Fruit fly (Drosophila melanogaster) whole organism, embryonic: ENCODE data around the gene ckd.

Experiments used
- Bdp1 ChIP-seq: fragments of 200-800 bp; sonication (Bioruptor generic); optimal IDR thresholded peaks from 3 replicates; lab custom pipeline; 2016; ENCODE audit warnings: missing biosample characterization, missing genetic modification characterization
- BtbVII ChIP-seq: fragments of 200-800 bp; sonication (Bioruptor generic); optimal IDR thresholded peaks from 3 replicates; lab custom pipeline; 2017; ENCODE audit warnings: missing biosample characterization, mild to moderate bottlenecking, missing genetic modification characterization
- CG10321 ChIP-seq: fragments of 200-800 bp; sonication (Bioruptor generic); IDR thresholded peaks from 2 replicates; pipeline ENCODE4 v1.3.6; 2022; ENCODE audit warnings: missing biosample characterization, missing genetic modification characterization
- CG10959 ChIP-seq: fragments of 200-800 bp; sonication (Bioruptor generic); IDR thresholded peaks from 2 replicates; pipeline ENCODE4 v1.3.6; 2022; ENCODE audit warnings: missing biosample characterization, missing genetic modification characterization
- CG11247 ChIP-seq: fragments of 200-800 bp; sonication (Bioruptor generic); IDR thresholded peaks from 2 replicates; pipeline ENCODE4 v1.3.6; 2022; ENCODE audit warnings: missing biosample characterization, missing genetic modification characterization
- CG11560 ChIP-seq: fragments of 200-800 bp; sonication (Bioruptor generic); IDR thresholded peaks from 3 replicates; pipeline ENCODE4 v1.3.6; 2022; ENCODE audit warnings: missing biosample characterization, missing genetic modification characterization
- CG12155 ChIP-seq: fragments of 200-800 bp; sonication (Bioruptor generic); optimal IDR thresholded peaks from 3 replicates; lab custom pipeline; 2016; ENCODE audit warnings: missing biosample characterization, missing genetic modification characterization
- CG12219 ChIP-seq: fragments of 200-800 bp; sonication (Bioruptor generic); optimal IDR thresholded peaks from 3 replicates; lab custom pipeline; 2018; ENCODE audit warnings: missing biosample characterization, mild to moderate bottlenecking, missing genetic modification characterization
- CG12942 ChIP-seq: fragments of 200-800 bp; sonication (Bioruptor generic); optimal IDR thresholded peaks from 3 replicates; lab custom pipeline; 2016; ENCODE audit warnings: missing biosample characterization, missing genetic modification characterization
- CG15073 ChIP-seq: fragments of 200-800 bp; sonication (Bioruptor generic); optimal IDR thresholded peaks from 2 replicates; lab custom pipeline; 2016; ENCODE audit warnings: missing biosample characterization, missing genetic modification characterization
- CG16813 ChIP-seq: fragments of 200-800 bp; sonication (Bioruptor generic); IDR thresholded peaks from 3 replicates; pipeline ENCODE4 v1.3.6; 2022; ENCODE audit warnings: missing biosample characterization, missing genetic modification characterization; ENCODE audit not compliant: partially characterized antibody
- CG17186 ChIP-seq: fragments of 200-800 bp; sonication (Bioruptor generic); optimal IDR thresholded peaks from 3 replicates; lab custom pipeline; 2017; ENCODE audit warnings: missing biosample characterization, missing genetic modification reagents, missing genetic modification characterization
- CG17359 ChIP-seq: fragments of 200-800 bp; sonication (Bioruptor generic); optimal IDR thresholded peaks from 3 replicates; lab custom pipeline; 2018; ENCODE audit warnings: missing biosample characterization, mild to moderate bottlenecking, missing genetic modification characterization, moderate library complexity
- CG18476 ChIP-seq: fragments of 200-800 bp; sonication (Bioruptor generic); optimal IDR thresholded peaks from 2 replicates; lab custom pipeline; 2016; ENCODE audit warnings: missing biosample characterization, mild to moderate bottlenecking, missing genetic modification characterization
- CG31365 ChIP-seq: fragments of 200-800 bp; sonication (Bioruptor generic); optimal IDR thresholded peaks from 2 replicates; lab custom pipeline; 2018; ENCODE audit warnings: missing biosample characterization, mild to moderate bottlenecking, missing genetic modification characterization
- CG3838 ChIP-seq: fragments of 200-800 bp; sonication (Bioruptor generic); optimal IDR thresholded peaks from 3 replicates; lab custom pipeline; 2016; ENCODE audit warnings: missing biosample characterization, missing genetic modification characterization
- CG3847 ChIP-seq: fragments of 200-800 bp; sonication (Bioruptor generic); IDR thresholded peaks from 2 replicates; pipeline ENCODE4 v1.3.6; 2022; ENCODE audit warnings: missing biosample characterization, missing genetic modification characterization
- CG42726 ChIP-seq: fragments of 200-800 bp; sonication (Bioruptor generic); IDR thresholded peaks from 2 replicates; pipeline ENCODE4 v1.3.6; 2022; ENCODE audit warnings: missing biosample characterization, missing genetic modification characterization; ENCODE audit not compliant: partially characterized antibody
- CG4424 ChIP-seq: fragments of 200-800 bp; sonication (Bioruptor generic); optimal IDR thresholded peaks from 3 replicates; lab custom pipeline; 2016; ENCODE audit warnings: missing biosample characterization, missing genetic modification characterization
- CG6765 ChIP-seq: fragments of 200-800 bp; sonication (Bioruptor generic); optimal IDR thresholded peaks from 3 replicates; lab custom pipeline; 2017; ENCODE audit warnings: missing biosample characterization, mild to moderate bottlenecking, missing genetic modification characterization
- CG9876 ChIP-seq: fragments of 200-800 bp; sonication (Bioruptor generic); optimal IDR thresholded peaks from 2 replicates; lab custom pipeline; 2016; ENCODE audit warnings: missing biosample characterization, missing genetic modification characterization
- CTCF ChIP-seq: fragments of 200-800 bp; sonication (Bioruptor generic); optimal IDR thresholded peaks from 2 replicates; lab custom pipeline; 2017; ENCODE audit warnings: missing biosample characterization, mild to moderate bottlenecking, missing genetic modification characterization, moderate library complexity
- CoRest ChIP-seq: fragments of 200-800 bp; sonication (Bioruptor generic); optimal IDR thresholded peaks from 3 replicates; lab custom pipeline; 2018; ENCODE audit warnings: missing biosample characterization, mild to moderate bottlenecking, missing genetic modification characterization, moderate library complexity
- CrebB ChIP-seq: fragments of 200-800 bp; sonication (Bioruptor generic); optimal IDR thresholded peaks from 3 replicates; lab custom pipeline; 2018; ENCODE audit warnings: missing biosample characterization, mild to moderate bottlenecking, missing genetic modification characterization
- Dip3 ChIP-seq: fragments of 200-800 bp; sonication (Bioruptor generic); optimal IDR thresholded peaks from 3 replicates; lab custom pipeline; 2016; ENCODE audit warnings: missing biosample characterization, missing genetic modification characterization
- Dp ChIP-seq: fragments of 200-800 bp; sonication (Bioruptor generic); optimal IDR thresholded peaks from 2 replicates; lab custom pipeline; 2018; ENCODE audit warnings: missing biosample characterization, mild to moderate bottlenecking, missing genetic modification characterization, moderate library complexity
- HLH54F ChIP-seq: fragments of 200-800 bp; sonication (Bioruptor generic); optimal IDR thresholded peaks from 3 replicates; lab custom pipeline; 2016; ENCODE audit warnings: missing biosample characterization, missing genetic modification characterization
- Hr78 ChIP-seq, 2 experiments: fragments of 200-800 bp in 1 of 2; fragments of >200 bp in 1 of 2; sonication (Bioruptor generic) in 1 of 2; optimal IDR thresholded peaks; 2 replicates each; lab custom pipeline; 2017 to 2019; ENCODE audit warnings: missing biosample characterization in 2 of 2, missing genetic modification characterization in 2 of 2, mild to moderate bottlenecking in 1 of 2, moderate library complexity in 1 of 2
- MBD-R2 ChIP-seq: fragments of 200-800 bp; sonication (Bioruptor generic); IDR thresholded peaks from 2 replicates; pipeline ENCODE4 v1.3.6; 2022; ENCODE audit warnings: missing biosample characterization, missing genetic modification characterization
- NFAT ChIP-seq: fragments of 200-800 bp; sonication (Bioruptor generic); IDR thresholded peaks from 2 replicates; pipeline ENCODE4 v1.3.6; 2022; ENCODE audit warnings: missing biosample characterization, missing genetic modification characterization
- ab ChIP-seq: fragments of 200-800 bp; sonication (Bioruptor generic); optimal IDR thresholded peaks from 2 replicates; lab custom pipeline; 2016; ENCODE audit warnings: missing biosample characterization, missing genetic modification characterization
- ac ChIP-seq: fragments of 200-800 bp; sonication (Bioruptor generic); optimal IDR thresholded peaks from 3 replicates; lab custom pipeline; 2017; ENCODE audit warnings: missing biosample characterization, mild to moderate bottlenecking, missing genetic modification characterization
- aop ChIP-seq: fragments of 200-800 bp; sonication (Bioruptor generic); IDR thresholded peaks from 2 replicates; pipeline ENCODE4 v1.3.6; 2022; ENCODE audit warnings: missing biosample characterization, missing genetic modification characterization
- ase ChIP-seq: fragments of 200-800 bp; sonication (Bioruptor generic); IDR thresholded peaks from 3 replicates; pipeline ENCODE4 v1.3.6; 2022; ENCODE audit warnings: missing biosample characterization, missing genetic modification characterization
- bsh ChIP-seq, 2 experiments: fragments of 200-800 bp; sonication (Bioruptor generic); optimal IDR thresholded peaks; 2 replicates each; lab custom pipeline; 2017 to 2018; ENCODE audit warnings: mild to moderate bottlenecking in 2 of 2, missing biosample characterization in 2 of 2, missing genetic modification characterization in 2 of 2, moderate library complexity in 1 of 2
- danr ChIP-seq: fragments of 200-800 bp; sonication (Bioruptor generic); IDR thresholded peaks from 2 replicates; pipeline ENCODE4 v1.3.6; 2022; ENCODE audit warnings: missing biosample characterization, missing genetic modification characterization
- dysf ChIP-seq: fragments of 200-800 bp; sonication (Bioruptor generic); IDR thresholded peaks from 3 replicates; pipeline ENCODE4 v1.3.6; 2022; ENCODE audit warnings: missing biosample characterization, missing genetic modification characterization
- ems ChIP-seq: fragments of 200-800 bp; sonication (Bioruptor generic); optimal IDR thresholded peaks from 3 replicates; lab custom pipeline; 2016; ENCODE audit warnings: missing biosample characterization, missing genetic modification characterization
- eve ChIP-seq, 2 experiments: fragments of >200 bp; optimal IDR thresholded peaks; 2 replicates each; lab custom pipeline; 2017; ENCODE audit warnings: missing biosample characterization in 2 of 2, missing genetic modification characterization in 2 of 2
- fru ChIP-seq: fragments of >200 bp; optimal IDR thresholded peaks from 2 replicates; lab custom pipeline; 2017
- hth ChIP-seq: fragments of >200 bp; optimal IDR thresholded peaks from 2 replicates; lab custom pipeline; 2017; ENCODE audit warnings: inconsistent platforms
- jing ChIP-seq: fragments of 200-800 bp; sonication (Bioruptor generic); optimal IDR thresholded peaks from 2 replicates; lab custom pipeline; 2018; ENCODE audit warnings: missing biosample characterization, mild to moderate bottlenecking, missing genetic modification characterization
- pb ChIP-seq: fragments of 200-800 bp; sonication (Bioruptor generic); optimal IDR thresholded peaks from 3 replicates; lab custom pipeline; 2016; ENCODE audit warnings: missing biosample characterization, missing genetic modification characterization
- pnt ChIP-seq: fragments of 200-800 bp; sonication (Bioruptor generic); optimal IDR thresholded peaks from 3 replicates; lab custom pipeline; 2016; ENCODE audit warnings: missing biosample characterization, missing genetic modification characterization
- rib ChIP-seq: fragments of 200-800 bp; sonication (Bioruptor generic); IDR thresholded peaks from 2 replicates; pipeline ENCODE4 v1.3.6; 2022; ENCODE audit warnings: missing biosample characterization, missing genetic modification characterization
- salm ChIP-seq: fragments of 200-800 bp; sonication (Bioruptor generic); optimal IDR thresholded peaks from 2 replicates; lab custom pipeline; 2018; ENCODE audit warnings: missing biosample characterization, mild to moderate bottlenecking, missing genetic modification characterization
- sim ChIP-seq: fragments of 200-800 bp; sonication (Bioruptor generic); IDR thresholded peaks from 2 replicates; pipeline ENCODE4 v1.3.6; 2022; ENCODE audit warnings: missing biosample characterization, missing genetic modification characterization
- sima ChIP-seq: fragments of 200-800 bp; sonication (Bioruptor generic); optimal IDR thresholded peaks from 2 replicates; lab custom pipeline; 2016; ENCODE audit warnings: missing biosample characterization, missing genetic modification characterization
- tin ChIP-seq: fragments of 200-800 bp; sonication (Bioruptor generic); optimal IDR thresholded peaks from 3 replicates; lab custom pipeline; 2016; ENCODE audit warnings: missing biosample characterization, missing genetic modification characterization
- tna ChIP-seq: fragments of 200-800 bp; sonication (Bioruptor generic); IDR thresholded peaks from 2 replicates; pipeline ENCODE4 v1.3.6; 2022; ENCODE audit warnings: missing biosample characterization, missing genetic modification characterization; ENCODE audit not compliant: partially characterized antibody
- zen ChIP-seq: fragments of 200-800 bp; sonication (Bioruptor generic); optimal IDR thresholded peaks from 3 replicates; lab custom pipeline; 2018; ENCODE audit warnings: missing biosample characterization, mild to moderate bottlenecking, missing genetic modification characterization, moderate library complexity

ckd gene

dm6 chr3L:3303534-3304459, 46.1 kb downstream of the ckd start, which contains the start of gene ZnT63C (continued):
- TF ChIP-seq pnt (GFP tag; lab: Kevin White, UChicago) (no peak), Dp (GFP tag; lab: Kevin White, UChicago) (peak; percentile 54), bsh (GFP tag; optimal IDR thresholded peaks at IDR 0.05; lab: Kevin White, UChicago) (no peak), dysf (GFP tag; lab: Robert Waterston, UW) (no peak), hth (lab: Kevin White, UChicago) (no peak), CG15073 (no peak), sima (GFP tag; lab: Kevin White, UChicago) (no peak), CG11247 (GFP tag; lab: Robert Waterston, UW) (no peak), CG3838 (GFP tag; lab: Kevin White, UChicago) (no peak), CG12942 (GFP tag; lab: Kevin White, UChicago) (no peak), sim (GFP tag; lab: Robert Waterston, UW) (no peak), Dip3 (no peak), zen (tag; lab: Kevin White, UChicago) (no peak), CoRest (no peak), CG11560 (tag; lab: Robert Waterston, UW) (no peak), CG42726 (no peak), ase (GFP tag; lab: Robert Waterston, UW) (no peak), aop (no peak), CG18476 (GFP tag; lab: Kevin White, UChicago) (no peak), tna (peak; percentile 93), eve (GFP tag; optimal IDR thresholded peaks at IDR 0.05; lab: Kevin White, UChicago) (peak in 1 of 2 experiments; percentile 63), CG31365 (tag; lab: Kevin White, UChicago) (no peak), MBD-R2 (GFP tag; lab: Robert Waterston, UW) (peak; percentile 32; the same call in 1 of the 2 replicates), CG12155 (no peak), fru (lab: Kevin White, UChicago) (no peak), pb (GFP tag; lab: Kevin White, UChicago) (no peak), Hr78 (GFP tag; optimal IDR thresholded peaks at IDR 0.05; lab: Kevin White, UChicago) (no peak), CTCF (GFP tag; lab: Kevin White, UChicago) (peak; percentile 2), ab (GFP tag; lab: Kevin White, UChicago) (no peak), CG10959 (GFP tag; lab: Robert Waterston, UW) (no peak), tin (GFP tag; lab: Kevin White, UChicago) (no peak), ems (GFP tag; lab: Kevin White, UChicago) (no peak), CrebB (peak; percentile 6), NFAT (no peak), CG3847 (GFP tag; lab: Robert Waterston, UW) (no peak), salm (tag; lab: Kevin White, UChicago) (no peak), CG16813 (GFP tag; lab: Robert Waterston, UW) (peak; percentile 83), CG17359 (tag; lab: Kevin White, UChicago) (no peak), rib (GFP tag; lab: Robert Waterston, UW) (0 out of 2 replicates have a peak, but pooled peaks have one; percentile 16), BtbVII (GFP tag; lab: Kevin White, UChicago) (no peak), CG9876 (no peak), Bdp1 (GFP tag; lab: Kevin White, UChicago) (no peak), danr (GFP tag; lab: Robert Waterston, UW) (no peak), CG4424 (GFP tag; lab: Kevin White, UChicago) (no peak), CG17186 (no peak), CG12219 (GFP tag; lab: Kevin White, UChicago) (no peak), jing (no peak), CG6765 (GFP tag; lab: Kevin White, UChicago) (no peak), CG10321 (GFP tag; lab: Robert Waterston, UW) (no peak), HLH54F (GFP tag; lab: Kevin White, UChicago) (no peak), ac (GFP tag; lab: Kevin White, UChicago) (no peak)
